Worm (Caenorhabditis elegans) whole organism, mixed stage, embryonic: ENCODE results near the gene fbxa-127.

Experiments used
- drap-1 ChIP-seq: fragments of 200-800 bp; sonication (Bioruptor generic); optimal IDR thresholded peaks from 3 replicates; lab custom pipeline; 2018; ENCODE audit warnings: mild to moderate bottlenecking, missing genetic modification characterization, missing compliant biosample characterization
- lsy-2 ChIP-seq: fragments of 150-350 bp; optimal IDR thresholded peaks from 2 replicates; lab custom pipeline; 2014; ENCODE audit warnings: missing biosample characterization, missing genetic modification characterization
- snpc-4 ChIP-seq: fragments of 150-350 bp; optimal IDR thresholded peaks from 2 replicates; lab custom pipeline; 2014; ENCODE audit warnings: missing biosample characterization, missing genetic modification characterization
- unc-62 ChIP-seq: fragments of 150-350 bp; optimal IDR thresholded peaks from 2 replicates; lab custom pipeline; 2014; ENCODE audit warnings: missing biosample characterization, missing genetic modification reagents, missing genetic modification characterization

ce11 chrV:16697178-16697577 is 31.4 kb upstream of the fbxa-127 start, which contains the start of gene srw-41:
- TF ChIP-seq unc-62 (GFP tag; lab: Kevin White, UChicago) (no peak), lsy-2 (tag; lab: Kevin White, UChicago) (no peak), drap-1 (GFP tag; lab: Kevin White, UChicago) (no peak), snpc-4 (tag; lab: Kevin White, UChicago) (no peak)
